Worm (Caenorhabditis elegans): ENCODE measurements around the gene kin-18.

Gene kin-18

DNA sequence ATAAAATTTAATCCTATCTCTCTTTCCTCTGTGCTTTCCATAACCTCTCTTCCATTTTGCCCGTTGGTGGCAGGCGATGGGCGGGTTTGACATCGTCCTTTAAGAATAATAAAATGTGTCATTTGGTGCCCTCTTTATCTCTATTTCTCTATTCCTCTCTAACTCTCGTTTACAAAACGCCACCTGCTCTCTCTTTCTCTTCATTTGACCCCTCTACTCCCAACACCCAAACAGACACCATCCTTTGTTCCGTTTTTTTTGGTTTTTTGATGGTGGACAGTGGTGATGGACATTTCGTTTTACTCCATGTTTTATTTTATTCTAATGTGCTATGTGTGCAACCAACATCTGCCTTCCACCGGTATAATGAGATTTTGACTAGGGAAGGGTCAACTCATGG is 39.5 kb upstream of the kin-18 start (continued):
- no peak for TF ChIP-seq pat-9 (tag; optimal IDR thresholded peaks at IDR 0.05)
- TF ChIP-seq nhr-11 (tag; optimal IDR thresholded peaks at IDR 0.05), result no peak
- no peak for TF ChIP-seq ceh-30 (tag; optimal IDR thresholded peaks at IDR 0.05)
- TF ChIP-seq ets-4 (tag; optimal IDR thresholded peaks at IDR 0.05), result no peak
- TF ChIP-seq K09A11.1 (tag; optimal IDR thresholded peaks at IDR 0.05; ENCODE audit: insufficient read depth), result no peak
- TF ChIP-seq lin-11 (tag; optimal IDR thresholded peaks at IDR 0.05), result no peak
- TF ChIP-seq C38D4.7 (GFP tag; optimal IDR thresholded peaks at IDR 0.05), result no peak
- TF ChIP-seq unc-3 (GFP tag; conservative IDR thresholded peaks at IDR 0.05), result no peak
- no peak for TF ChIP-seq unc-3 (tag; optimal IDR thresholded peaks at IDR 0.05)
- no peak for TF ChIP-seq pax-1 (tag; optimal IDR thresholded peaks at IDR 0.05)
- TF ChIP-seq sox-4 (tag; optimal IDR thresholded peaks at IDR 0.05), result no peak
- no peak for TF ChIP-seq tbx-7 (tag; optimal IDR thresholded peaks at IDR 0.05)
- TF ChIP-seq sox-2 (GFP tag; IDR thresholded peaks at IDR 0.05), result no peak
- peak; percentile 28 for TF ChIP-seq hlh-8 (tag; optimal IDR thresholded peaks at IDR 0.05)
- no peak for TF ChIP-seq che-1 (tag; optimal IDR thresholded peaks at IDR 0.05)
- no peak for TF ChIP-seq elt-4 (tag; optimal IDR thresholded peaks at IDR 0.05)
- TF ChIP-seq pha-4 (tag; optimal IDR thresholded peaks at IDR 0.05), result no peak
- no peak for TF ChIP-seq lim-6 (tag; optimal IDR thresholded peaks at IDR 0.05)
- TF ChIP-seq ceh-34 (tag; optimal IDR thresholded peaks at IDR 0.05), result peak; percentile 5
- TF ChIP-seq ceh-6 (GFP tag; optimal IDR thresholded peaks at IDR 0.05), result no peak
- peak; percentile 30 for TF ChIP-seq unc-42 (tag; optimal IDR thresholded peaks at IDR 0.05)
- TF ChIP-seq ama-1 (optimal IDR thresholded peaks at IDR 0.05), result no peak
- TF ChIP-seq ceh-14 (tag; optimal IDR thresholded peaks at IDR 0.05), result no peak

DNA sequence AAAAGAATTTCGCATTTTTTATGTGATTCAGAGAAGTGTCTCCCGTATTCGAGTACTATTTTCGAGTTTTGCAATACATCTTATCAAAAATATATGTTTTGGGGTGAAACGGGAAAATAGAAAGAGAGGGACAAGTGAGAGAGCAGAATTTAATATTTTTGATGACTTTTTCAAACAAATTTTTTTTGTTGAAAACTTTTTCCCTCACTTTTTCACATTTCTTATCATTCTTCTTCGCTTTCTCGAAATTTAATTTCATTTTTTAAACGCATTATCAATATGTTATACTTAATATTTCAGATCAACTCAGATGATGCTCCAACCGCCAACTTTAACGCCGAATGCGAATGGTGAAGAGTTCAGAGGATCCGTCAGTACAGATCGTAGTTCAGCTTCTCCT is 38.2 kb upstream of the kin-18 start, which contains the start of gene attf-4:
Gene attf-4, plus strand, starts transcription at position 301 of the 400 bp plus-strand sequence.
- TF ChIP-seq ztf-16 (tag; optimal IDR thresholded peaks at IDR 0.05), result no peak
- no peak for TF ChIP-seq sox-4 (tag; optimal IDR thresholded peaks at IDR 0.05)
- no peak for TF ChIP-seq T23F11.4 (GFP tag; optimal IDR thresholded peaks at IDR 0.05)
- TF ChIP-seq Y22D7AL.16 (tag; optimal IDR thresholded peaks at IDR 0.05), result no peak
- TF ChIP-seq ceh-9 (tag; optimal IDR thresholded peaks at IDR 0.05), result no peak
- no peak for TF ChIP-seq ceh-48 (tag; optimal IDR thresholded peaks at IDR 0.05)
- TF ChIP-seq syd-9 (tag; optimal IDR thresholded peaks at IDR 0.05), result no peak
- no peak for TF ChIP-seq ceh-2 (tag; optimal IDR thresholded peaks at IDR 0.05)

DNA sequence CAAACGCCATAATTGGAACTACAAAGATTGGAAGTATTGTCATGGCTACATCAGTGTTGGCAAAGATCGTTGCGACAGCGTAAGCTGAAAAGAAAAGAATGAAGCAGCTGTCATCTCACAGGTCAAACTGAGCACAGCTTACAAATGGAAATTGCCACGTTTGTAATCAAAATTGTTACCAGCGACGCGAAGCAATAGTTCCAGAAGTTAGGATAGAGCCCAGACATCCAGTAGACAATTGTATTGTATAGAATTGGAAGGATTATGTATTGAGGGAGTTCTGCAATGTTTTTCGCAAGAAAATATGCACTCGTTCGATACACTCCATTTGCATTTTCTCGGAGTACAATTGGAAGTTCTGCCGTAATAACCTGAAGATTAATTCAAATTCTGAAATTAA is 33.1 kb upstream of the kin-18 start:
- no peak for TF ChIP-seq nhr-232 (tag; optimal IDR thresholded peaks at IDR 0.05)
- TF ChIP-seq ceh-14 (tag; optimal IDR thresholded peaks at IDR 0.05), result no peak
- no peak for TF ChIP-seq T23F11.4 (GFP tag; optimal IDR thresholded peaks at IDR 0.05)
- TF ChIP-seq pax-1 (tag; optimal IDR thresholded peaks at IDR 0.05), result no peak
- no peak for TF ChIP-seq ref-2 (tag; optimal IDR thresholded peaks at IDR 0.05)
- TF ChIP-seq ahr-1 (tag; optimal IDR thresholded peaks at IDR 0.05), result no peak
- TF ChIP-seq hlh-15 (tag; optimal IDR thresholded peaks at IDR 0.05), result no peak
- TF ChIP-seq zip-5 (tag; optimal IDR thresholded peaks at IDR 0.05), result no peak
- no peak for TF ChIP-seq F13H6.1 (tag; optimal IDR thresholded peaks at IDR 0.05)
- TF ChIP-seq ets-4 (tag; optimal IDR thresholded peaks at IDR 0.05), result no peak
- no peak for TF ChIP-seq ceh-31 (tag; optimal IDR thresholded peaks at IDR 0.05)
- no peak for TF ChIP-seq ztf-16 (tag; optimal IDR thresholded peaks at IDR 0.05)
- TF ChIP-seq ama-1 (optimal IDR thresholded peaks at IDR 0.05), result no peak
- TF ChIP-seq C08G9.2 (tag; optimal IDR thresholded peaks at IDR 0.05), result no peak
- TF ChIP-seq elt-4 (tag; optimal IDR thresholded peaks at IDR 0.05), result no peak
- no peak for TF ChIP-seq ceh-30 (tag; optimal IDR thresholded peaks at IDR 0.05)
- no peak for TF ChIP-seq mec-3 (tag; optimal IDR thresholded peaks at IDR 0.05; ENCODE audit: borderline replicate concordance)
- no peak for TF ChIP-seq pha-4 (tag; optimal IDR thresholded peaks at IDR 0.05)
- TF ChIP-seq nhr-11 (tag; optimal IDR thresholded peaks at IDR 0.05), result no peak
- TF ChIP-seq eyg-1 (tag; optimal IDR thresholded peaks at IDR 0.05), result no peak
